Worm (Caenorhabditis elegans): Measurements from ENCODE around the gene spe-10.

DNA sequence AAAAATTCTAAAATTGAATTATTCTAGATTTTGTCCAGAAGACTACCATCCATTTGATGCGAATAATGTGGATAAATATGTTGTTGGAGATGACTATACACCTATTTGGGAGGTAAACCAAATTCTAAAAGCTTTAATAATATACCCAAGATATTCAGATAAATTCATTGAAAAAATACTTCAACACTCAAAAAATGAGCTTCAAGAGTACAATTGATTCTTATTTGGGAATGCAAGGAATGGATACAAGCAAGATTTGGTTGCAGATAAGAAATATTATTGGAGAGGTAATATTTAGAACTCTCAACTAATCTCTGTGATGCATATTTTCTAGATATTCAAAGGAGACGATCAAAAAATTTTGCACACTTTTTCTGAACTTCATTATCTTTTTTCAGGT, 23.9 kb upstream of the spe-10 start:
- TF ChIP-seq pha-4 (tag; optimal IDR thresholded peaks at IDR 0.05) (no peak), ztf-11 (tag; optimal IDR thresholded peaks at IDR 0.05) (no peak), lsy-2 (tag; optimal IDR thresholded peaks at IDR 0.05) (no peak), unc-62 (GFP tag; optimal IDR thresholded peaks at IDR 0.05) (no peak), zip-8 (tag; optimal IDR thresholded peaks at IDR 0.05) (no peak), elt-3 (tag; optimal IDR thresholded peaks at IDR 0.05) (no peak), snpc-4 (tag; optimal IDR thresholded peaks at IDR 0.05) (no peak), nhr-12 (tag; optimal IDR thresholded peaks at IDR 0.05) (no peak), flh-1 (GFP tag; optimal IDR thresholded peaks at IDR 0.05) (no peak), nhr-28 (tag; optimal IDR thresholded peaks at IDR 0.05) (no peak)
